Worm (Caenorhabditis elegans) whole organism, L2 larva: ENCODE data around the gene dbl-1.

Experiments used
- ama-1 ChIP-seq: fragments of 150-350 bp; optimal IDR thresholded peaks from 2 replicates; lab custom pipeline; 2018; ENCODE audit warnings: inconsistent platforms
- fos-1 ChIP-seq: fragments of 150-350 bp; optimal IDR thresholded peaks from 2 replicates; lab custom pipeline; 2014; ENCODE audit warnings: missing biosample characterization, missing genetic modification characterization
- lin-13 ChIP-seq: fragments of 150-350 bp; optimal IDR thresholded peaks from 2 replicates; lab custom pipeline; 2014; ENCODE audit warnings: missing biosample characterization, missing genetic modification reagents, missing genetic modification characterization
- lsy-2 ChIP-seq, 2 experiments: fragments of 150-350 bp in 1 of 2; sonication (generic microtip) in 1 of 2; optimal IDR thresholded peaks; 2 replicates each; lab custom pipeline; 2014 to 2017; ENCODE audit warnings: missing biosample characterization in 2 of 2, missing genetic modification characterization in 2 of 2
- nhr-10 ChIP-seq: sonication (generic microtip); optimal IDR thresholded peaks from 2 replicates; lab custom pipeline; 2017; ENCODE audit warnings: missing biosample characterization, missing genetic modification characterization
- nhr-129 ChIP-seq: fragments of 150-350 bp; optimal IDR thresholded peaks from 2 replicates; lab custom pipeline; 2014; ENCODE audit warnings: missing biosample characterization, missing genetic modification characterization
- nhr-237 ChIP-seq: fragments of 150-350 bp; optimal IDR thresholded peaks from 2 replicates; lab custom pipeline; 2014; ENCODE audit warnings: missing biosample characterization, missing genetic modification characterization
- skn-1 ChIP-seq: sonication (generic microtip); optimal IDR thresholded peaks from 2 replicates; lab custom pipeline; 2017; ENCODE audit warnings: missing biosample characterization, missing genetic modification characterization
- snpc-4 ChIP-seq: fragments of 150-350 bp; optimal IDR thresholded peaks from 2 replicates; lab custom pipeline; 2014; ENCODE audit warnings: missing biosample characterization, missing genetic modification characterization
- unc-39 ChIP-seq: fragments of 150-350 bp; optimal IDR thresholded peaks from 2 replicates; lab custom pipeline; 2014; ENCODE audit warnings: missing biosample characterization, missing genetic modification characterization

ce11 chrV:6780166-6780565, 22.2 kb downstream of the dbl-1 start, which contains the start of gene ZC404.15:
- TF ChIP-seq nhr-237 (tag; lab: Kevin White, UChicago) (no peak), unc-39 (tag; lab: Kevin White, UChicago) (no peak), lin-13 (GFP tag; lab: Kevin White, UChicago) (no peak), skn-1 (no peak), fos-1 (tag; lab: Kevin White, UChicago) (no peak), snpc-4 (tag; lab: Kevin White, UChicago) (no peak), lsy-2 (tag; optimal IDR thresholded peaks at IDR 0.05; lab: Kevin White, UChicago) (no peak), ama-1 (lab: Kevin White, UChicago) (no peak), nhr-10 (tag; lab: Kevin White, UChicago) (no peak), nhr-129 (tag; lab: Kevin White, UChicago) (no peak)
